Worm (Caenorhabditis elegans): ENCODE results near the gene F55F3.4.

- no peak for TF ChIP-seq him-1 (tag; optimal IDR thresholded peaks at IDR 0.05)
- TF ChIP-seq W03F9.2 (tag; optimal IDR thresholded peaks at IDR 0.05) = no peak
- no peak for TF ChIP-seq dao-5 (tag; optimal IDR thresholded peaks at IDR 0.05)
Measured at ce11 chrX:13823482-13823881, 38.1 kb downstream of the F55F3.4 start, which contains the start of gene twk-23.

All from whole organism, L4/young adult.